Worm (Caenorhabditis elegans): ENCODE results near the gene cest-34.

cest-34 gene

DNA sequence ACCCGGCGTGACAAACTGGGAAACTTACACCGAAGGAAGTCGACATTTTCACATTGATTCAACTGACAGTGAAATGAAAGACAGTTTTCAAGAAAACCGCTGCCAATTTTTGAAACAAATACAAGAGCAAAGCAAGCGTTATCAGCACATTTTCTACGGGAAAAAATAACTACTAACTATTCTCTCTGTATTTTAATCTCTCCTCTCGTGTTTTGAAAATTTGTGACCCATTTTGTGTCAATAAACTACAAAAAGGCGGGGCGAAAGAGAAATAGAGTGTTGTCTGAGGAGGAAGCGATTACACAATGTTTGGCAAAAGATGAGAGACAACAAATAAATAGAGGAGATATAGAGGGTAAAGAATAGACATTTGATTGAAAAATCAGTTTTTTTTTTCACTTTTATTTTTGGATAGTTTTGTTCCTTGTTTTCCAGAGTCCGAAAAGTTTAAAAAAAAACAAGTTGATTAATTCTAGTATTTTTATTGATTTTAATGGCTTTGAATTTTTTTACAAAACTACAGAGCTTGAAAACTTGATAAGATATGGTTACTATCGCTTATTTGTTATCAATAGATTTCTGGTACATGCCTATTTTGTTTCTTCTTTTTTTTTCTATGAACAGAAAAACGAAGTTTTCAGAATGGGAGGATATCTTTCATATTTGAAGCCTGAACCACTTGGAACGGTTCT is at the start of gene cest-34:
TSS of gene cest-34 (plus strand) at position 642 of the 692 bp plus-strand sequence.
- TF ChIP-seq lin-38 (GFP tag; IDR thresholded peaks at IDR 0.05) (no peak), madf-5 (GFP tag; IDR thresholded peaks at IDR 0.05) (no peak), hlh-11 (tag; optimal IDR thresholded peaks at IDR 0.05) (peak; percentile 29), nhr-28 (tag; optimal IDR thresholded peaks at IDR 0.05) (peak; percentile 76), aha-1 (tag) (peak; percentile 17), T20F7.1 (GFP tag; optimal IDR thresholded peaks at IDR 0.05) (no peak), dmd-6 (GFP tag; IDR thresholded peaks at IDR 0.05) (peak; percentile 83), lir-3 (tag; optimal IDR thresholded peaks at IDR 0.05) (no peak)

ce11 chrV:6630769-6631168 is 45.8 kb upstream of the cest-34 start:
- TF ChIP-seq ztf-11 (tag; optimal IDR thresholded peaks at IDR 0.05) (no peak), daf-12 (tag; optimal IDR thresholded peaks at IDR 0.05) (no peak), nhr-11 (tag; optimal IDR thresholded peaks at IDR 0.05) (peak; percentile 63), nhr-48 (tag; optimal IDR thresholded peaks at IDR 0.05) (peak; percentile 28)

DNA sequence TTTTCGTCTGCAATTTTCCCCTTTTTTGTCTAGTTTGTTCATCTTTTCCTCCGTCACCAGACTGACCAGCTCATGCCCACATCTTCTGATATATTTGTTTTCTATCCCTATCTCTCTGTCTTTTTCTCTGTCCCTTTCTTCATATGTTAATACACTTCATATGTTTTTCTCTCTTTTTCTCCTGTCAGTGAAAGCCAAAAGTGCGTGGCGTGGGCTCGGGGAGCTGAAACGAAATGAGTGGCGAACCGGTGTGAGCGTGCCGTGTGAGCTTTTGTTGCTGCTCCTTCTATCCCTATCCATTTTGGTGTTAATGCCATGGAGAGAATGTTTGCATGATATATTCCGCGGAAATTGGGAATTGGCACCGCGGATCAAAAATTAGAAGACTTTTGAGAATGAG is 44.7 kb upstream of the cest-34 start:
- TF ChIP-seq dmd-6 (GFP tag; IDR thresholded peaks at IDR 0.05) (no peak), tag-97 (GFP tag; IDR thresholded peaks at IDR 0.05) (no peak), pha-4 (GFP tag; IDR thresholded peaks at IDR 0.05) (no peak), pha-4 (tag; optimal IDR thresholded peaks at IDR 0.05) (no peak), zag-1 (tag; optimal IDR thresholded peaks at IDR 0.05) (no peak), aha-1 (tag) (peak; percentile 83), hif-1 (tag; optimal IDR thresholded peaks at IDR 0.05) (no peak), snpc-1.2 (GFP tag; IDR thresholded peaks at IDR 0.05) (no peak), nhr-11 (tag; optimal IDR thresholded peaks at IDR 0.05) (no peak)

DNA sequence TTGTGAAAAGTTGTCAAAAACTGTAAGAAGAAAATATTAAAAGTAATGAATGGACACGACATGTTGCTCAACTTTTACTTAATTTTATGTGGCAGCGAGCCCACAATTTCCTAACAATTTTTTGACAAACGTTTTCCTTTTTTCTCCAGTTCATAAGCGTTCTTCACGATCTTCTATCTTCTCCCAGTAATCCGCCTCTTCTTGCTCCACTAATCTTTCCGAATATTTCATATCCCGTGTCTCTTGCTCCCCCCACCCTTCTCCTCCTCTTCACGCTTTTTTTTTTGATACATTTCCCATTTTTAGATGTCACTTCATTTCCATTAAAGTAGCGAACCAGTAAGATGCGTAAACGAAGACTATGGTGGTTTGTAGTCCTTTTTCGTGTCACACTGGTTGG is 43.7 kb upstream of the cest-34 start, which contains the start of gene scd-2:
TSS of gene scd-2 (plus strand) at position 301 of the 400 bp plus-strand sequence.
- no peak for TF ChIP-seq snpc-1.2 (GFP tag; IDR thresholded peaks at IDR 0.05)
- TF ChIP-seq nhr-48 (tag; optimal IDR thresholded peaks at IDR 0.05): no peak

DNA sequence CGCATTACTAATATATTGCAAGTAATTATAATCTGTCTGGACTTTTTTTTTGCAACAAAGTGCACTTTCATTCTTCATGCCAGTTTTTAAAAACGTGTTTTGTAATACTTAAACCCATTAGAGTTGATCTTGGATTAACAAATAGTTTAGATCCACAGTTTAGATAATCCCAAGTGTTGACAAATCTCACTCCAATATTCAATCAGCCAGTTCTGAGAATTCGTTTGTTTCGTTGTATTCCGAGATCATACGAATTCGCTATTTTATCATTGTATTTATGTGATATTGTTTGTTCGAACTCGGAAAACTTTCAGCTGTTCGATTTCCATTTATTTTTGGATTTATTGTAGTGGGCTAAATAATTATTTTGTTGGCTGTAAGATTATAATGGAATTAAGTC is 30.8 kb upstream of the cest-34 start:
- TF ChIP-seq lin-15B (tag; optimal IDR thresholded peaks at IDR 0.05) (no peak), dmd-8 (GFP tag; IDR thresholded peaks at IDR 0.05) (no peak), F37D6.2 (tag; optimal IDR thresholded peaks at IDR 0.05) (no peak), R02D3.7 (tag; optimal IDR thresholded peaks at IDR 0.05) (no peak), ZK546.5 (tag; optimal IDR thresholded peaks at IDR 0.05) (no peak), aly-2 (tag; optimal IDR thresholded peaks at IDR 0.05) (no peak), fos-1 (tag; optimal IDR thresholded peaks at IDR 0.05) (no peak), saeg-2 (GFP tag; IDR thresholded peaks at IDR 0.05) (no peak)

DNA sequence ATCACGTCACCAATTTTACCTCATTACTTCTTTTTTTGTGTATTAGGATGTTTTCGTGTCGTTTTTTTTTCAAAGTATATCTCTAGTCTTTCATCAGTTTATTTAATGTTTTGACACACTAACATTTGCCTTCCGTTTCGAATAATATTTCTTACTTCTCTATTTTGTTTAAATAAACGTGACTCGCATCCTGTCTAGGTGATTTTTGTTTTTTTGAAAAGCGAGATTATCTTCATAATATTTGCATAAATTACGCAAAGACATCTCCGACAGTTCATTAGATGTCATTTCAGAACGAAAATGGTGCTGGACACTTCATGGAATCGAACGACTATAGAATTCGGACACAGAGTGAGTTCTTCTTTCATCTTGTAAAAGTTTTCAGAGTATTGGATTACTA is 27.3 kb upstream of the cest-34 start, which contains the start of gene T10H9.1:
TSS of gene T10H9.1 (plus strand) at position 301 of the 400 bp plus-strand sequence.
- no peak for TF ChIP-seq Y5F2A.4 (GFP tag; optimal IDR thresholded peaks at IDR 0.05)
- peak in 1 of 2 experiments; percentile 49 for TF ChIP-seq unc-62 (GFP tag; optimal IDR thresholded peaks at IDR 0.05 in 1 of 2)
- no peak for TF ChIP-seq unc-62 (tag; optimal IDR thresholded peaks at IDR 0.05)

DNA sequence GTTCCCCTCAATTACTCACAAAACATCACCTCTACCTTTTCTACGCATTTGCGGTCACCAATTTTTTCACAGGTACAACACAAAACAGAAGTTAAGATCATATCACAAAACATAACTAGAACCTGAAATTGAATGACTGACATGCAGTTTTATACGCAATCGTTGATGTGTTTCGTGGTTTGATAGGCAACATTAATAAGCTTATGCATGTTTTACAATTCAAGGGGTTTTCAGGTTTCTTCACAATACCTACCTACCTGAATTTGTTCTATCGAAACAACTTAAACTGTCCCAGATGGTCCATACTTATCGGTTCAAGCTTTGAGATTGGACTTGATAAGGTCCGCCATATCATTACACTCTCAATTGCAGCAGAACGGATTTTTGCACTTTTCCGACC is 26.1 kb upstream of the cest-34 start:
- TF ChIP-seq F49E8.2 (tag; optimal IDR thresholded peaks at IDR 0.05; ENCODE audit: borderline replicate concordance) (no peak), unc-62 (GFP tag; optimal IDR thresholded peaks at IDR 0.05 in 1 of 2) (peak in 1 of 2 experiments; percentile 93), unc-62 (tag; optimal IDR thresholded peaks at IDR 0.05) (no peak), lin-13 (GFP tag; optimal IDR thresholded peaks at IDR 0.05) (no peak), lir-3 (tag; optimal IDR thresholded peaks at IDR 0.05) (no peak)
